Fruit fly (Drosophila melanogaster): ENCODE results near the gene Mcm10.

The Mcm10 gene

DNA sequence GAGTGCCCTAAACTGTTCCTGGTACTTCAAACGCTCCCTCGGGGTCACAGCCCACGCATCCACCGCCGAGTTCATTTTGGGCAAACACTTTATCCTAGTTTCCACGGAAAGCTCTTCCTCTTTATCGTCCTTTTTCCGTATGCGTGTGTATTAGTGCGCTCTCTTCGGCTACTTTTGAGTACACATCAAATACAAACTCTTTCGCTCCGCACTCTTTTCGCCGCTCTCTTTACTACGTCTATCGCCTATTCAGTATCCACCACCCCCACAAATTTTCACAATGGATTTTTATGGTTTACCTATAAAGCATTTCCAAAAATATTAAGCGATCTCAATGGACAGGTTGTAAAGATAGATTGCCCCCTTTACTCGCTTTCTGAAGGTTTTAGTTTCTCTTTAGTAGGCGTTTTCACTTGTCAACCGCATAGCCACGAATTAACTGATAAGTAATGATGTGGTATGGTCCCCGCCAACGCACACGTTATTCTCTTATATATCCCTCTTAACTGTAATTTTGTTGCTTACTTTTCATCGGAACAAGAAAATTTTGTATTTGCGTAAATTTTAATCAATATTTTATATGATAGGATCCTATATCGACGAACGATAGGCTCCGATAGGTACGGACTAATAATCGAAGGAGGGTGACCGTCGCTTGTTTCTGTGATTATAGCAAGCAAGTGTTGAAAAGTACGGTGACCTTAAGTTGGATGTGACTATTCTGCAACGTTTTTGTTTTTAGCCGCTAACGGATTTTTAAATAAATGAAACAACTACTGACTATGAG is 37.8 kb upstream of the Mcm10 start, which contains the start of gene Dap160 (continued):
- TF ChIP-seq amos (GFP tag; IDR thresholded peaks at IDR 0.05; ENCODE audit: partially characterized antibody) (peak; percentile 85), CG5180 (GFP tag; optimal IDR thresholded peaks at IDR 0.05) (no peak), CG11504 (tag; optimal IDR thresholded peaks at IDR 0.05) (no peak), CG7745 (tag; optimal IDR thresholded peaks at IDR 0.05) (no peak), sens-2 (GFP tag; IDR thresholded peaks at IDR 0.05) (no peak), zen (tag; optimal IDR thresholded peaks at IDR 0.05) (no peak), CG4424 (GFP tag; optimal IDR thresholded peaks at IDR 0.05) (no peak), pum (GFP tag; optimal IDR thresholded peaks at IDR 0.05) (no peak), Doc3 (GFP tag; IDR thresholded peaks at IDR 0.05; ENCODE audit: partially characterized antibody) (peak; percentile 47; the same call in 1 of the 3 replicates), slp2 (GFP tag; optimal IDR thresholded peaks at IDR 0.05) (no peak), tgo (GFP tag; IDR thresholded peaks at IDR 0.05) (no peak), CG3995 (GFP tag; optimal IDR thresholded peaks at IDR 0.05) (peak; percentile 93), dmrt99B (tag; optimal IDR thresholded peaks at IDR 0.05) (no peak), vvl (GFP tag; IDR thresholded peaks at IDR 0.05) (no peak), pzg (GFP tag; optimal IDR thresholded peaks at IDR 0.05) (peak; percentile 67), CTCF (GFP tag; optimal IDR thresholded peaks at IDR 0.05) (no peak), sr (GFP tag; IDR thresholded peaks at IDR 0.05) (no peak), CG12155 (GFP tag; optimal IDR thresholded peaks at IDR 0.05) (no peak), CG14965 (GFP tag; optimal IDR thresholded peaks at IDR 0.05; ENCODE audit: borderline replicate concordance) (no peak), Nf-YB (GFP tag; optimal IDR thresholded peaks at IDR 0.05) (no peak), aop (GFP tag; IDR thresholded peaks at IDR 0.05) (no peak), CG11456 (GFP tag; IDR thresholded peaks at IDR 0.05) (no peak; the same call in 2 of the 3 replicates), chif (GFP tag; optimal IDR thresholded peaks at IDR 0.05) (no peak), CG5953 (GFP tag; IDR thresholded peaks at IDR 0.05) (no peak), CG12236 (GFP tag; optimal IDR thresholded peaks at IDR 0.05) (no peak), esg (GFP tag; conservative IDR thresholded peaks at IDR 0.05) (no peak), CG4360 (GFP tag; IDR thresholded peaks at IDR 0.05) (no peak), CG15696 (tag; optimal IDR thresholded peaks at IDR 0.05) (no peak), crc (GFP tag; optimal IDR thresholded peaks at IDR 0.05) (no peak), jing (GFP tag; optimal IDR thresholded peaks at IDR 0.05) (no peak), D (optimal IDR thresholded peaks at IDR 0.05) (no peak), D (GFP tag; optimal IDR thresholded peaks at IDR 0.05) (no peak), Oaz (GFP tag; IDR thresholded peaks at IDR 0.05) (no peak), HmgD (GFP tag; optimal IDR thresholded peaks at IDR 0.05) (no peak), slbo (GFP tag; IDR thresholded peaks at IDR 0.05) (no peak; the same call in 1 of the 2 replicates), tio (GFP tag; optimal IDR thresholded peaks at IDR 0.05) (no peak), CG42726 (GFP tag; IDR thresholded peaks at IDR 0.05; ENCODE audit: partially characterized antibody) (peak; percentile 84), jumu (GFP tag; optimal IDR thresholded peaks at IDR 0.05) (no peak), Usf (GFP tag; optimal IDR thresholded peaks at IDR 0.05) (no peak), ERR (GFP tag; optimal IDR thresholded peaks at IDR 0.05) (no peak), ro (GFP tag; IDR thresholded peaks at IDR 0.05) (no peak), Lhr (GFP tag; optimal IDR thresholded peaks at IDR 0.05) (peak; percentile 29), CG10543 (GFP tag; optimal IDR thresholded peaks at IDR 0.05) (no peak), CG17829 (tag; optimal IDR thresholded peaks at IDR 0.05) (no peak), Doc2 (GFP tag; IDR thresholded peaks at IDR 0.05) (no peak), chn (GFP tag; optimal IDR thresholded peaks at IDR 0.05) (no peak), gro (GFP tag; optimal IDR thresholded peaks at IDR 0.05) (no peak), Camta (GFP tag; optimal IDR thresholded peaks at IDR 0.05) (no peak), NK7.1 (GFP tag; optimal IDR thresholded peaks at IDR 0.05) (no peak), CG14667 (GFP tag; IDR thresholded peaks at IDR 0.05) (no peak), Lpt (GFP tag; optimal IDR thresholded peaks at IDR 0.05) (no peak), NC2α (GFP tag; optimal IDR thresholded peaks at IDR 0.05) (no peak)
